Fruit fly (Drosophila melanogaster) whole organism, wandering third instar larva: ENCODE results near the gene cerv.

Source experiments
- Abd-B ChIP-seq: fragments of >200 bp; optimal IDR thresholded peaks from 2 replicates; lab custom pipeline; 2017; ENCODE audit warnings: missing biosample characterization, missing genetic modification characterization
- CG32264 ChIP-seq: fragments of 200-800 bp; sonication (Bioruptor generic); optimal IDR thresholded peaks from 2 replicates; lab custom pipeline; 2016; ENCODE audit warnings: missing biosample characterization, missing genetic modification characterization
- CG9705 ChIP-seq: fragments of 200-800 bp; sonication (Bioruptor generic); optimal IDR thresholded peaks from 2 replicates; lab custom pipeline; 2018; ENCODE audit warnings: missing biosample characterization, mild to moderate bottlenecking, missing genetic modification characterization
- CrebA ChIP-seq: fragments of 200-800 bp; sonication (Bioruptor generic); optimal IDR thresholded peaks from 2 replicates; lab custom pipeline; 2016; ENCODE audit warnings: missing biosample characterization, mild to moderate bottlenecking, missing genetic modification characterization, borderline replicate concordance
- Dfd ChIP-seq: fragments of >200 bp; optimal IDR thresholded peaks from 2 replicates; lab custom pipeline; 2017; ENCODE audit warnings: missing biosample characterization, missing genetic modification characterization
- Dif ChIP-seq: fragments of 200-275, 200-300 bp; sonication (Bioruptor generic); optimal IDR thresholded peaks from 2 replicates; lab custom pipeline; 2018; ENCODE audit warnings: missing biosample characterization, missing genetic modification characterization; ENCODE audit not compliant: partially characterized antibody
- GATAd ChIP-seq: sonication (Bioruptor generic); optimal IDR thresholded peaks from 2 replicates; lab custom pipeline; 2016; ENCODE audit warnings: missing biosample characterization, missing genetic modification characterization
- HLH106 ChIP-seq: fragments of 200-800 bp; optimal IDR thresholded peaks from 3 replicates; lab custom pipeline; 2019; ENCODE audit warnings: missing biosample characterization, mild to moderate bottlenecking, missing genetic modification characterization, moderate library complexity
- Hnf4 ChIP-seq: fragments of 200-800 bp; sonication (Bioruptor generic); optimal IDR thresholded peaks from 2 replicates; lab custom pipeline; 2016; ENCODE audit warnings: missing biosample characterization, mild to moderate bottlenecking, missing genetic modification characterization
- Hr78 ChIP-seq: fragments of >200 bp; optimal IDR thresholded peaks from 2 replicates; lab custom pipeline; 2017; ENCODE audit warnings: missing biosample characterization, missing genetic modification characterization
- Hr83 ChIP-seq: fragments of 200-300 bp; sonication (Bioruptor generic); optimal IDR thresholded peaks from 2 replicates; lab custom pipeline; 2016; ENCODE audit warnings: missing biosample characterization, mild to moderate bottlenecking, missing genetic modification characterization, moderate library complexity; ENCODE audit not compliant: poor library complexity, severe bottlenecking
- Jra ChIP-seq: sonication (Bioruptor generic); optimal IDR thresholded peaks from 2 replicates; lab custom pipeline; 2016; ENCODE audit warnings: missing biosample characterization, missing genetic modification characterization
- Mio ChIP-seq: sonication (Bioruptor generic); optimal IDR thresholded peaks from 2 replicates; lab custom pipeline; 2016; ENCODE audit warnings: missing biosample characterization, missing genetic modification characterization
- Myc ChIP-seq: fragments of >200 bp; optimal IDR thresholded peaks from 2 replicates; lab custom pipeline; 2017
- N ChIP-seq: fragments of >200 bp; optimal IDR thresholded peaks from 2 replicates; lab custom pipeline; 2018; ENCODE audit warnings: missing biosample characterization, missing external identifiers, missing genetic modification characterization
- OdsH ChIP-seq: fragments of 200-800 bp; sonication (Bioruptor generic); optimal IDR thresholded peaks from 2 replicates; lab custom pipeline; 2016; ENCODE audit warnings: missing biosample characterization, mild to moderate bottlenecking, missing genetic modification characterization
- Rel ChIP-seq, 2 experiments: fragments of 200-800 bp; sonication (Bioruptor generic) in 1 of 2; optimal IDR thresholded peaks; 2 replicates in 1 of 2; 3 replicates in 1 of 2; lab custom pipeline; 2016 to 2019; ENCODE audit warnings: mild to moderate bottlenecking in 2 of 2, missing biosample characterization in 2 of 2, missing genetic modification characterization in 2 of 2, moderate library complexity in 1 of 2
- Sp1 ChIP-seq: fragments of 200-800 bp; sonication (Bioruptor generic); optimal IDR thresholded peaks from 3 replicates; lab custom pipeline; 2019; ENCODE audit warnings: missing biosample characterization, mild to moderate bottlenecking, missing genetic modification characterization, moderate library complexity
- br ChIP-seq: fragments of 200-800 bp; sonication (Bioruptor generic); optimal IDR thresholded peaks from 2 replicates; lab custom pipeline; 2016; ENCODE audit warnings: missing biosample characterization, missing genetic modification characterization
- brk ChIP-seq: fragments of 200-800 bp; sonication (Bioruptor generic); optimal IDR thresholded peaks from 2 replicates; lab custom pipeline; 2016; ENCODE audit warnings: missing biosample characterization, mild to moderate bottlenecking, missing genetic modification characterization
- dl ChIP-seq, 2 experiments: fragments of 175-275, 200-275 bp in 1 of 2; fragments of 200-275 bp in 1 of 2; sonication (Bioruptor generic); optimal IDR thresholded peaks; lab custom pipeline; 2018; ENCODE audit warnings: mild to moderate bottlenecking in 2 of 2, missing biosample characterization in 2 of 2, missing genetic modification characterization in 2 of 2, moderate library complexity in 2 of 2; ENCODE audit not compliant: partially characterized antibody in 2 of 2, insufficient read depth in 1 of 2
- dmrt93B ChIP-seq: fragments of 200-800 bp; sonication (Bioruptor generic); optimal IDR thresholded peaks from 2 replicates; lab custom pipeline; 2018; ENCODE audit warnings: missing biosample characterization, mild to moderate bottlenecking, missing genetic modification characterization
- dsf ChIP-seq: sonication (Bioruptor generic); optimal IDR thresholded peaks from 2 replicates; lab custom pipeline; 2016; ENCODE audit warnings: missing biosample characterization, missing genetic modification characterization, borderline replicate concordance
- ey ChIP-seq: fragments of 200-800 bp; sonication (Bioruptor generic); optimal IDR thresholded peaks from 2 replicates; lab custom pipeline; 2016; ENCODE audit warnings: missing biosample characterization, missing genetic modification characterization
- foxo ChIP-seq, 2 experiments: fragments of 200-800 bp; sonication (Bioruptor generic); optimal IDR thresholded peaks; 2 replicates in 1 of 2; 3 replicates in 1 of 2; lab custom pipeline; 2016 to 2017; ENCODE audit warnings: missing biosample characterization in 2 of 2, missing genetic modification characterization in 2 of 2
- fru ChIP-seq: fragments of 200-800 bp; sonication (Bioruptor generic); optimal IDR thresholded peaks from 3 replicates; lab custom pipeline; 2016; ENCODE audit warnings: missing biosample characterization, mild to moderate bottlenecking, missing genetic modification characterization
- h ChIP-seq: fragments of 200-800 bp; sonication (Bioruptor generic); optimal IDR thresholded peaks from 3 replicates; lab custom pipeline; 2016; ENCODE audit warnings: missing biosample characterization, mild to moderate bottlenecking, missing genetic modification characterization
- lola ChIP-seq: fragments of >200 bp; optimal IDR thresholded peaks from 2 replicates; lab custom pipeline; 2017; ENCODE audit warnings: missing biosample characterization, missing genetic modification characterization
- pan ChIP-seq: fragments of >200 bp; optimal IDR thresholded peaks from 2 replicates; lab custom pipeline; 2017
- psq ChIP-seq: fragments of 200-800 bp; sonication (Bioruptor generic); optimal IDR thresholded peaks from 3 replicates; lab custom pipeline; 2017; ENCODE audit warnings: missing biosample characterization, mild to moderate bottlenecking, missing genetic modification characterization, moderate library complexity
- rgr ChIP-seq: fragments of 200-800 bp; sonication (Bioruptor generic); optimal IDR thresholded peaks from 3 replicates; lab custom pipeline; 2016; ENCODE audit warnings: missing biosample characterization, mild to moderate bottlenecking, missing genetic modification characterization
- sage ChIP-seq: fragments of 200-800 bp; sonication (Bioruptor generic); optimal IDR thresholded peaks from 2 replicates; lab custom pipeline; 2016; ENCODE audit warnings: missing biosample characterization, mild to moderate bottlenecking, missing genetic modification characterization
- sv ChIP-seq: fragments of 200-800 bp; sonication (Bioruptor generic); optimal IDR thresholded peaks from 3 replicates; lab custom pipeline; 2016; ENCODE audit warnings: missing biosample characterization, missing genetic modification characterization
- tai ChIP-seq: sonication (Bioruptor generic); optimal IDR thresholded peaks from 2 replicates; lab custom pipeline; 2016; ENCODE audit warnings: missing biosample characterization, missing genetic modification characterization
- woc ChIP-seq: sonication (Bioruptor generic); optimal IDR thresholded peaks from 2 replicates; lab custom pipeline; 2016; ENCODE audit warnings: missing biosample characterization, mild to moderate bottlenecking, missing genetic modification characterization

cerv gene

dm6 chrX:15545467-15546197 is 32.3 kb downstream of the cerv start:
- TF ChIP-seq CG9705 (GFP tag; lab: Kevin White, UChicago) (no peak), psq (GFP tag; lab: Kevin White, UChicago) (peak; percentile 1), GATAd (GFP tag; lab: Kevin White, UChicago) (no peak), Mio (GFP tag; lab: Kevin White, UChicago) (no peak), Hnf4 (GFP tag; lab: Kevin White, UChicago) (no peak), Hr78 (GFP tag; lab: Kevin White, UChicago) (no peak), Rel (GFP tag; optimal IDR thresholded peaks at IDR 0.05; lab: Kevin White, UChicago) (no peak), Rel (tag; optimal IDR thresholded peaks at IDR 0.05; lab: Kevin White, UChicago) (peak; percentile 76), brk (GFP tag; lab: Kevin White, UChicago) (no peak), Dfd (GFP tag; lab: Kevin White, UChicago) (no peak), CrebA (no peak)
- TF ChIP-seq, all 38 proteins: peak for 2

- TF ChIP-seq tai (GFP tag; lab: Kevin White, UChicago) (no peak), CG32264 (GFP tag; lab: Kevin White, UChicago) (no peak), sv (GFP tag; lab: Kevin White, UChicago) (no peak)
Observed at dm6 chrX:15543479-15544044, 34.4 kb downstream of the cerv start.

- no peak for TF ChIP-seq sage (GFP tag; lab: Kevin White, UChicago)
- no peak for TF ChIP-seq Abd-B (GFP tag; lab: Kevin White, UChicago)
- TF ChIP-seq Rel (GFP tag; optimal IDR thresholded peaks at IDR 0.05; lab: Kevin White, UChicago): no peak
- peak; percentile 15 for TF ChIP-seq Rel (tag; optimal IDR thresholded peaks at IDR 0.05; lab: Kevin White, UChicago)
- TF ChIP-seq foxo (GFP tag; optimal IDR thresholded peaks at IDR 0.05; lab: Kevin White, UChicago): peak in 1 of 2 experiments; percentile 24
- peak; percentile 16 for TF ChIP-seq fru (GFP tag; lab: Kevin White, UChicago)
- peak; percentile 9 for TF ChIP-seq h
- no peak for TF ChIP-seq Mio (GFP tag; lab: Kevin White, UChicago)
- no peak for TF ChIP-seq psq (GFP tag; lab: Kevin White, UChicago)
- peak; percentile 27 for TF ChIP-seq HLH106 (tag; lab: Kevin White, UChicago)
Observed at dm6 chrX:15539856-15540488, 38.0 kb downstream of the cerv start.

dm6 chrX:15532062-15532461 is 45.9 kb downstream of the cerv start:
- peak; percentile 8 for TF ChIP-seq ey (GFP tag; lab: Kevin White, UChicago)
- TF ChIP-seq foxo (GFP tag; optimal IDR thresholded peaks at IDR 0.05; lab: Kevin White, UChicago): peak in 1 of 2 experiments; percentile 19
- TF ChIP-seq Hr83 (GFP tag; lab: Kevin White, UChicago): no peak

dm6 chrX:15530369-15530768 is 47.6 kb downstream of the cerv start:
- TF ChIP-seq HLH106 (tag; lab: Kevin White, UChicago): peak; percentile 70
- peak; percentile 10 for TF ChIP-seq fru (GFP tag; lab: Kevin White, UChicago)
- peak; percentile 60 for TF ChIP-seq Sp1
- TF ChIP-seq CrebA: no peak
- no peak for TF ChIP-seq Hr83 (GFP tag; lab: Kevin White, UChicago)
- no peak for TF ChIP-seq Myc (lab: Kevin White, UChicago)
- peak; percentile 3 for TF ChIP-seq OdsH
- TF ChIP-seq dsf: no peak
- TF ChIP-seq pan: no peak
- TF ChIP-seq h: peak; percentile 50
- peak; percentile 21 for TF ChIP-seq CG9705 (GFP tag; lab: Kevin White, UChicago)
- TF ChIP-seq br: no peak
- no peak for TF ChIP-seq N (GFP tag; lab: Kevin White, UChicago)
- peak; percentile 32 for TF ChIP-seq Hnf4 (GFP tag; lab: Kevin White, UChicago)
- peak; percentile 2 for TF ChIP-seq dmrt93B (GFP tag; lab: Kevin White, UChicago)
- TF ChIP-seq GATAd (GFP tag; lab: Kevin White, UChicago): no peak
- TF ChIP-seq Dif (GFP tag; lab: Kevin White, UChicago): no peak
- TF ChIP-seq woc (GFP tag; lab: Kevin White, UChicago): peak; percentile 10
- TF ChIP-seq ey (GFP tag; lab: Kevin White, UChicago): peak; percentile 4
- no peak for TF ChIP-seq lola (GFP tag; lab: Kevin White, UChicago)
- TF ChIP-seq Rel (GFP tag; optimal IDR thresholded peaks at IDR 0.05; lab: Kevin White, UChicago): no peak
- TF ChIP-seq Rel (tag; optimal IDR thresholded peaks at IDR 0.05; lab: Kevin White, UChicago): no peak
- no peak for TF ChIP-seq sv (GFP tag; lab: Kevin White, UChicago)
- TF ChIP-seq Jra (GFP tag; lab: Kevin White, UChicago): no peak
- TF ChIP-seq dl (GFP tag; optimal IDR thresholded peaks at IDR 0.05; lab: Kevin White, UChicago; ENCODE audit: insufficient read depth in 1 of 2, partially characterized antibody in 2 of 2): no peak
- TF ChIP-seq sage (GFP tag; lab: Kevin White, UChicago): no peak
- TF ChIP-seq psq (GFP tag; lab: Kevin White, UChicago): peak; percentile 44
- no peak for TF ChIP-seq rgr
- TF ChIP-seq foxo (GFP tag; optimal IDR thresholded peaks at IDR 0.05; lab: Kevin White, UChicago): peak in 1 of 2 experiments; percentile 55
- no peak for TF ChIP-seq brk (GFP tag; lab: Kevin White, UChicago)
